Fruit fly (Drosophila melanogaster): Measurements from ENCODE around the gene nudE.

nudE gene

dm6 chr3L:9897164-9897783 lies 1.8 kb upstream of the nudE start:
- no peak for TF ChIP-seq CG7101 (tag; optimal IDR thresholded peaks at IDR 0.05)
- peak; percentile 70 for TF ChIP-seq cic (GFP tag; optimal IDR thresholded peaks at IDR 0.05)
- TF ChIP-seq tj (GFP tag; optimal IDR thresholded peaks at IDR 0.05), result peak; percentile 8
- no peak for TF ChIP-seq CG12768 (GFP tag; optimal IDR thresholded peaks at IDR 0.05)
- peak; percentile 94 for TF ChIP-seq kay (GFP tag; ENCODE audit: borderline replicate concordance)
- TF ChIP-seq CG1620 (GFP tag; optimal IDR thresholded peaks at IDR 0.05), result no peak

DNA sequence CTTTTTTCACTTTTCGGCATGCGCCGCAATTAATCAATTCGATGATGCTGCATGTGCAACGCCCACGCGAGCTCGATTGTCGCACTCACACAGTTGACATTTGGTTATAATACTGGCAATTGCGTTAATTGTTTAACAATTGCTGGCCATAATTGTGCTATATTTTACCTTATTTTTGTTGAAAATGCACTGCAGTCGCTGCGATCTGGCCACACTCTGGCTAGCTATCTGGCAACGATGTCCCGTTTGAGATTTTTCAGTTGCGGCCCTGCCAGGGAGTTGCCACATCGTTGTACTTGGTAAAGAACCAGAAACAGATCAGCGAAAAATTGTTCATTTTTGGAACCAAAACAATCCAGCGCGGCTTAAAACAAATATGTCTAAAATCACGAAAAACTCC lies 686 bp upstream of the nudE start, which contains the start of the genes CG6707 and CG46387:
CG6707 (minus strand) TSS at position 221 of the 400 bp plus-strand sequence.
CG46387 (plus strand) TSS at position 272 of the 400 bp plus-strand sequence.
- TF ChIP-seq CG1620 (GFP tag; optimal IDR thresholded peaks at IDR 0.05), result peak; percentile 25
- peak; percentile 49 for TF ChIP-seq Mnt (GFP tag; optimal IDR thresholded peaks at IDR 0.05)
- TF ChIP-seq Crg-1 (GFP tag; optimal IDR thresholded peaks at IDR 0.05), result peak; percentile 34
- TF ChIP-seq tj (GFP tag; optimal IDR thresholded peaks at IDR 0.05), result peak; percentile 23
- TF ChIP-seq bab1 (GFP tag; optimal IDR thresholded peaks at IDR 0.05), result no peak
- peak; percentile 44 for TF ChIP-seq toe (GFP tag; optimal IDR thresholded peaks at IDR 0.05)
- TF ChIP-seq CG5204 (GFP tag; optimal IDR thresholded peaks at IDR 0.05), result no peak
- peak; percentile 9 for TF ChIP-seq CG7045 (GFP tag; optimal IDR thresholded peaks at IDR 0.05)

DNA sequence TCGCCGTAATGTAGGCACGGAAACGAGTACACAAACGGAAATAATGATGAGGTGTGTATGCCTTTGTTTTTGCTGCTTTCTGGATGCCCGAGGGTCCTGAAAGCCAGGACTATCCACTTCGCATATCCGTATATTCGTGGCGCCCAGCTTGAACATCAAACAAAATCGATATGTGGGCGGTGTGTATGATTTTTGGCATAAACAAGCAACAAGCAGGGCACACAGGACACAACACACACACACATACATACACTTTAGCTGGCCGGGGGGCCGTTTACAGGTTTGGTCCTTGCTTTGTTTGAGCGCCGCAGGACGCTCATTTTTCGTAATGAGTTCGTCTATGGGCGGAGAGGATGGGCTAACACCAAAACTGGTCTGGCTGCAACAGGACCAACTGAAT lies 5.9 kb downstream of the nudE start:
- TF ChIP-seq CG1620 (GFP tag; optimal IDR thresholded peaks at IDR 0.05) (no peak), CG12768 (GFP tag; optimal IDR thresholded peaks at IDR 0.05) (no peak), CG11617 (GFP tag; optimal IDR thresholded peaks at IDR 0.05) (no peak), pad (GFP tag; optimal IDR thresholded peaks at IDR 0.05) (no peak), ovo (GFP tag; optimal IDR thresholded peaks at IDR 0.05) (no peak), CG7045 (GFP tag; optimal IDR thresholded peaks at IDR 0.05) (no peak), Hr96 (GFP tag; optimal IDR thresholded peaks at IDR 0.05) (no peak), CG33017 (tag; optimal IDR thresholded peaks at IDR 0.05) (no peak), bab1 (GFP tag; optimal IDR thresholded peaks at IDR 0.05) (no peak), tj (GFP tag; optimal IDR thresholded peaks at IDR 0.05) (no peak), cic (GFP tag; optimal IDR thresholded peaks at IDR 0.05) (no peak), toe (GFP tag; optimal IDR thresholded peaks at IDR 0.05) (no peak), CG5204 (GFP tag; optimal IDR thresholded peaks at IDR 0.05) (no peak)

dm6 chr3L:9907719-9908170 lies 8.7 kb downstream of the nudE start, which contains the start of gene bma:
bma (plus strand) TSS chr3L:9908120.
- TF ChIP-seq cic (GFP tag; optimal IDR thresholded peaks at IDR 0.05), result no peak
- no peak for TF ChIP-seq kay (GFP tag; ENCODE audit: borderline replicate concordance)
- TF ChIP-seq pad (GFP tag; optimal IDR thresholded peaks at IDR 0.05), result peak; percentile 84
- TF ChIP-seq CG7101 (tag; optimal IDR thresholded peaks at IDR 0.05), result no peak
- TF ChIP-seq CG14711 (tag; optimal IDR thresholded peaks at IDR 0.05), result no peak
- no peak for TF ChIP-seq toe (GFP tag; optimal IDR thresholded peaks at IDR 0.05)
- TF ChIP-seq Mnt (GFP tag; optimal IDR thresholded peaks at IDR 0.05), result no peak

- TF ChIP-seq CG1620 (GFP tag; optimal IDR thresholded peaks at IDR 0.05) (no peak), Clk (GFP tag; optimal IDR thresholded peaks at IDR 0.05) (no peak), CG11617 (GFP tag; optimal IDR thresholded peaks at IDR 0.05) (no peak), CG7045 (GFP tag; optimal IDR thresholded peaks at IDR 0.05) (no peak), pad (GFP tag; optimal IDR thresholded peaks at IDR 0.05) (peak; percentile 95), toe (GFP tag; optimal IDR thresholded peaks at IDR 0.05) (no peak), Hr96 (GFP tag; optimal IDR thresholded peaks at IDR 0.05) (no peak), ovo (GFP tag; optimal IDR thresholded peaks at IDR 0.05) (no peak)
Measured at dm6 chr3L:9927169-9927568, 28.1 kb downstream of the nudE start.

Data from whole organism, adult.